Fruit fly (Drosophila melanogaster): ENCODE data around the gene Gclm.

dm6 chr3R:22639239-22639858, 47.0 kb downstream of the Gclm start, which contains the start of the genes loco and wake:
- TF ChIP-seq Dll (optimal IDR thresholded peaks at IDR 0.05) (no peak), psq (optimal IDR thresholded peaks at IDR 0.05) (no peak), usp (GFP tag; optimal IDR thresholded peaks at IDR 0.05) (no peak), EcR (GFP tag; optimal IDR thresholded peaks at IDR 0.05) (no peak)

Measured in whole organism.